Fruit fly (Drosophila melanogaster): ENCODE data around the gene CG32277.
A peak's percentile ranks its signal among the peaks of the same experiment; 100 is the strongest.

Gene CG32277

DNA sequence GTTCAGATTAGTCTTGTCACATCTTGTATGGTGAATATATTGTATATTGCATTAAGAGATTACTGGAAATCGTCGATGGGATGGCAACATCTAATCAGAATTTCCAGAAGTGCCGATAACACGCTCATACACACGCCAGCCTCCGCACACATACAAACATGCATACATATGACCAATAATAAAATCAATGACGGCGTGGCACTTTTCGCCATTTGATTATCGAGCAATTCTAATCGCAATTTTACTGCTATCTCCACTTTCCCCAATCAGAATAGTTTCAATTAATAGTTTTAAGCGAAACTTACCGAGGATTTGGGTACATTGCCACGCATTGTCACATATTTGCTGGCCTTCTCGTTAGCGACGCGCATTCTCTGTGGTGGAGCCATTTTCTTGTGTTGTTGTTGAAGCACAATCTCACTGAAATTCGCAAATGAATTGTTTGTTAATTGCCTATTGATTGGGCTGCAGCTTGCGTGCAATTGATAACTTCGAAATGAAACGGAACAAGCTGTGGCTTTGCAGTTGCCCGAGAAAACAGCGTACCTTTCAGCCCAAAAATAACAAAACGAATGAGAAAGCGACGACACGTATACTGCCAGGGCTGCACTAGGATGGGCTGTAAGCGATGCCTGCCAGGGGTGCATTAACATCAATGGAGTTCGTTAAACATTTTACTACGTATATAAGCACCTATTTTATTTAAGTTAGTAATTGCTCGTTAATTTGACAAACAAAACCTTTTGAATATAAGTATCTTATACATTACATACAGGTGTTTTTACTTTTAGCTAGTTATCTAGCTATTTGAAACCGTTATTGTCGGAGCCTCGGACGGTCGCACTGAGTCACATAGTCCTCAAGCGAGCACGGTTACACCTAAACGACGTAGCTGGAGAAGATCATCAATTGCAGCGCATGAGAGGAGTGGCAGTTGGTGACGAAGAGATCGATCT is 6.5 kb downstream of the CG32277 start, which contains the start of the genes CG32276 and gry (continued):
- TF ChIP-seq Pdp1 (GFP tag; optimal IDR thresholded peaks at IDR 0.05) (peak in 1 of 2 experiments; percentile 83), luna (GFP tag; optimal IDR thresholded peaks at IDR 0.05) (no peak), CG17361 (GFP tag; IDR thresholded peaks at IDR 0.05) (no peak; the same call in 2 of the 3 replicates), CG12942 (GFP tag; optimal IDR thresholded peaks at IDR 0.05) (peak; percentile 71), zen (tag; optimal IDR thresholded peaks at IDR 0.05) (peak; percentile 69), maf-S (GFP tag; optimal IDR thresholded peaks at IDR 0.05) (peak; percentile 82), Six4 (GFP tag; optimal IDR thresholded peaks at IDR 0.05) (peak; percentile 69), Kr (GFP tag; optimal IDR thresholded peaks at IDR 0.05) (no peak), peb (GFP tag; IDR thresholded peaks at IDR 0.05) (no peak), CG2116 (GFP tag; optimal IDR thresholded peaks at IDR 0.05) (peak; percentile 93), Sox100B (GFP tag; optimal IDR thresholded peaks at IDR 0.05) (no peak), CG3163 (GFP tag; optimal IDR thresholded peaks at IDR 0.05) (peak; percentile 61), Ptx1 (GFP tag; IDR thresholded peaks at IDR 0.05) (peak; percentile 77), CG11723 (GFP tag; optimal IDR thresholded peaks at IDR 0.05) (peak; percentile 60), CG17385 (GFP tag; optimal IDR thresholded peaks at IDR 0.05) (peak; percentile 64), dpn (GFP tag; optimal IDR thresholded peaks at IDR 0.05) (peak; percentile 76 to 81), CG3281 (GFP tag; optimal IDR thresholded peaks at IDR 0.05) (peak; percentile 83), HLH3B (GFP tag; IDR thresholded peaks at IDR 0.05) (peak; percentile 54), Hmr (GFP tag; optimal IDR thresholded peaks at IDR 0.05) (peak; percentile 76), Dp (GFP tag; optimal IDR thresholded peaks at IDR 0.05) (peak; percentile 22), Adf1 (GFP tag; IDR thresholded peaks at IDR 0.05) (no peak), CG11398 (GFP tag; optimal IDR thresholded peaks at IDR 0.05) (no peak), CG11695 (GFP tag; IDR thresholded peaks at IDR 0.05) (peak; percentile 73), ap (GFP tag; IDR thresholded peaks at IDR 0.05) (peak; percentile 82), CG7839 (tag; optimal IDR thresholded peaks at IDR 0.05) (no peak), CG10147 (GFP tag; optimal IDR thresholded peaks at IDR 0.05) (no peak), repo (GFP tag; optimal IDR thresholded peaks at IDR 0.05) (peak; percentile 57), nau (GFP tag; optimal IDR thresholded peaks at IDR 0.05) (no peak), trh (GFP tag; optimal IDR thresholded peaks at IDR 0.05) (peak; percentile 63), crp (GFP tag; optimal IDR thresholded peaks at IDR 0.05) (peak in 1 of 2 experiments; percentile 60), CG17829 (tag; optimal IDR thresholded peaks at IDR 0.05) (peak; percentile 87), pzg (GFP tag; optimal IDR thresholded peaks at IDR 0.05) (peak; percentile 93), fd3F (GFP tag; optimal IDR thresholded peaks at IDR 0.05) (peak; percentile 53), BEAF-32 (GFP tag; optimal IDR thresholded peaks at IDR 0.05) (peak; percentile 67), ssp (GFP tag; IDR thresholded peaks at IDR 0.05) (peak; percentile 46), vnd (GFP tag; IDR thresholded peaks at IDR 0.05; ENCODE audit: partially characterized antibody) (no peak), eve (GFP tag; optimal IDR thresholded peaks at IDR 0.05) (no peak), pita (GFP tag; optimal IDR thresholded peaks at IDR 0.05) (no peak), Vsx1 (GFP tag; optimal IDR thresholded peaks at IDR 0.05) (no peak), CG5953 (GFP tag; IDR thresholded peaks at IDR 0.05) (no peak), CG12391 (tag; optimal IDR thresholded peaks at IDR 0.05) (peak; percentile 91), tio (GFP tag; optimal IDR thresholded peaks at IDR 0.05) (no peak), CG11247 (GFP tag; IDR thresholded peaks at IDR 0.05) (peak; percentile 54), sqz (GFP tag; optimal IDR thresholded peaks at IDR 0.05) (no peak), CG11504 (tag; optimal IDR thresholded peaks at IDR 0.05) (no peak), PHDP (tag; optimal IDR thresholded peaks at IDR 0.05) (no peak), CG6175 (GFP tag; IDR thresholded peaks at IDR 0.05) (0 out of 3 replicates have a peak, but pooled peaks have one; percentile 12), dm (GFP tag; optimal IDR thresholded peaks at IDR 0.05) (peak; percentile 81)

Measured in whole organism, embryonic.